Worm (Caenorhabditis elegans) whole organism, L1 larva: ENCODE results near the gene gap-2.

ENCODE experiments used
- C34B4.2 ChIP-seq: sonication (generic microtip); optimal IDR thresholded peaks from 2 replicates; lab custom pipeline; 2017; ENCODE audit warnings: mild to moderate bottlenecking, missing genetic modification characterization, missing compliant biosample characterization
- F16B12.6 ChIP-seq: fragments of 150-350 bp; optimal IDR thresholded peaks from 2 replicates; lab custom pipeline; 2014; ENCODE audit warnings: missing biosample characterization, missing genetic modification characterization
- alr-1 ChIP-seq: fragments of 200-800 bp; sonication (Bioruptor generic); optimal IDR thresholded peaks from 2 replicates; lab custom pipeline; 2018; ENCODE audit warnings: borderline replicate concordance, mild to moderate bottlenecking, missing genetic modification characterization, missing compliant biosample characterization
- blmp-1 ChIP-seq: fragments of 150-350 bp; optimal IDR thresholded peaks from 2 replicates; lab custom pipeline; 2014; ENCODE audit warnings: missing biosample characterization, missing genetic modification characterization
- ceh-8 ChIP-seq: fragments of 200-800 bp; sonication (Bioruptor generic); optimal IDR thresholded peaks from 2 replicates; lab custom pipeline; 2018; ENCODE audit warnings: mild to moderate bottlenecking, missing genetic modification characterization, moderate library complexity, missing compliant biosample characterization
- ces-1 ChIP-seq: fragments of 150-350 bp; optimal IDR thresholded peaks from 2 replicates; lab custom pipeline; 2014; ENCODE audit warnings: missing biosample characterization, missing genetic modification reagents, missing genetic modification characterization
- dpl-1 ChIP-seq, 3 experiments: fragments of 150-350 bp in 2 of 3; sonication (generic microtip) in 1 of 3; optimal IDR thresholded peaks; 2 replicates each; lab custom pipeline; 2014 to 2017; ENCODE audit warnings: missing biosample characterization in 3 of 3, missing genetic modification characterization in 3 of 3, missing genetic modification reagents in 3 of 3
- dsc-1 ChIP-seq: sonication (generic microtip); optimal IDR thresholded peaks from 2 replicates; lab custom pipeline; 2016; ENCODE audit warnings: mild to moderate bottlenecking, missing genetic modification characterization, missing compliant biosample characterization
- egl-13 ChIP-seq: sonication (generic microtip); optimal IDR thresholded peaks from 2 replicates; lab custom pipeline; 2016; ENCODE audit warnings: missing genotype, missing genetic modification reagents, missing genetic modification characterization, missing compliant biosample characterization
- elt-3 ChIP-seq, 6 experiments: fragments of 150-350 bp in 1 of 6; sonication (generic microtip); optimal IDR thresholded peaks; 2 replicates each; lab custom pipeline; 2017 to 2018; ENCODE audit warnings: missing biosample characterization in 6 of 6, missing genetic modification characterization in 6 of 6, inconsistent platforms in 1 of 6
- ets-5 ChIP-seq: fragments of 200-800 bp; sonication (Bioruptor generic); IDR thresholded peaks from 2 replicates; pipeline ENCODE4 v1.3.6; 2022; ENCODE audit warnings: missing genetic modification characterization, missing compliant biosample characterization
- fkh-10 ChIP-seq: sonication (generic microtip); optimal IDR thresholded peaks from 2 replicates; lab custom pipeline; 2017; ENCODE audit warnings: missing biosample characterization, missing genetic modification reagents, missing genetic modification characterization
- fos-1 ChIP-seq: fragments of 150-350 bp; optimal IDR thresholded peaks from 2 replicates; lab custom pipeline; 2014; ENCODE audit warnings: missing biosample characterization, missing genetic modification characterization
- grh-1 ChIP-seq: fragments of 200-800 bp; sonication (Bioruptor generic); IDR thresholded peaks from 2 replicates; pipeline ENCODE4 v1.3.6; 2022; ENCODE audit warnings: missing genetic modification reagents, missing genetic modification characterization, missing compliant biosample characterization
- irx-1 ChIP-seq: sonication (generic microtip); optimal IDR thresholded peaks from 2 replicates; lab custom pipeline; 2016; ENCODE audit warnings: missing genetic modification characterization, missing compliant biosample characterization
- lin-13 ChIP-seq: fragments of 150-350 bp; optimal IDR thresholded peaks from 2 replicates; lab custom pipeline; 2014; ENCODE audit warnings: missing biosample characterization, missing genetic modification reagents, missing genetic modification characterization
- lin-14 ChIP-seq: fragments of 200-800 bp; sonication (Bioruptor generic); optimal IDR thresholded peaks from 2 replicates; lab custom pipeline; 2018; ENCODE audit warnings: mild to moderate bottlenecking, missing genetic modification characterization, moderate library complexity, missing compliant biosample characterization
- lin-39 ChIP-seq: fragments of 150-350 bp; optimal IDR thresholded peaks from 2 replicates; lab custom pipeline; 2014; ENCODE audit warnings: missing biosample characterization, missing genetic modification reagents, missing genetic modification characterization
- lir-3 ChIP-seq: sonication (generic microtip); optimal IDR thresholded peaks from 2 replicates; lab custom pipeline; 2016; ENCODE audit warnings: mild to moderate bottlenecking, missing genetic modification characterization, moderate library complexity, missing compliant biosample characterization; ENCODE audit not compliant: poor library complexity
- mdl-1 ChIP-seq, 2 experiments: fragments of 150-350 bp; optimal IDR thresholded peaks; 2 replicates each; lab custom pipeline; 2014 to 2017; ENCODE audit warnings: missing biosample characterization in 2 of 2, missing genetic modification characterization in 2 of 2, inconsistent platforms in 1 of 2
- nhr-11 ChIP-seq: fragments of 150-350 bp; optimal IDR thresholded peaks from 2 replicates; lab custom pipeline; 2014; ENCODE audit warnings: missing biosample characterization, missing genetic modification characterization
- nhr-19 ChIP-seq: fragments of 200-800 bp; sonication (Bioruptor generic); conservative IDR thresholded peaks from 2 replicates; pipeline ENCODE4 v1.3.6; 2022; ENCODE audit warnings: missing genetic modification characterization, missing compliant biosample characterization
- nhr-71 ChIP-seq: sonication (generic microtip); optimal IDR thresholded peaks from 2 replicates; lab custom pipeline; 2016; ENCODE audit warnings: mild to moderate bottlenecking, missing genetic modification characterization, moderate library complexity, missing compliant biosample characterization
- nhr-77 ChIP-seq: fragments of 150-350 bp; optimal IDR thresholded peaks from 2 replicates; lab custom pipeline; 2014; ENCODE audit warnings: missing biosample characterization, missing genetic modification characterization
- nhr-85 ChIP-seq: sonication (generic microtip); peaks from one replicate; lab custom pipeline; 2016; ENCODE audit warnings: missing genetic modification characterization, inconsistent platforms, missing compliant biosample characterization
- pax-3 ChIP-seq: fragments of 200-800 bp; sonication (Bioruptor generic); optimal IDR thresholded peaks from 2 replicates; lab custom pipeline; 2018; ENCODE audit warnings: mild to moderate bottlenecking, missing genetic modification characterization, moderate library complexity, missing compliant biosample characterization
- skn-1 ChIP-seq: fragments of 150-350 bp; optimal IDR thresholded peaks from 2 replicates; lab custom pipeline; 2014; ENCODE audit warnings: missing biosample characterization, missing genetic modification characterization
- snu-23 ChIP-seq: sonication (generic microtip); optimal IDR thresholded peaks from 2 replicates; lab custom pipeline; 2016; ENCODE audit warnings: missing genetic modification characterization, missing compliant biosample characterization
- tbx-2 ChIP-seq: sonication (generic microtip); optimal IDR thresholded peaks from 2 replicates; lab custom pipeline; 2016; ENCODE audit warnings: missing genetic modification characterization, missing compliant biosample characterization
- tlp-1 ChIP-seq: fragments of 150-350 bp; optimal IDR thresholded peaks from 2 replicates; lab custom pipeline; 2014; ENCODE audit warnings: missing biosample characterization, missing genetic modification characterization
- unc-130 ChIP-seq: fragments of 150-350 bp; optimal IDR thresholded peaks from 2 replicates; lab custom pipeline; 2017; ENCODE audit warnings: missing biosample characterization, missing genetic modification characterization, inconsistent platforms
- unc-30 ChIP-seq: sonication (generic microtip); optimal IDR thresholded peaks from 2 replicates; lab custom pipeline; 2017; ENCODE audit warnings: missing biosample characterization, missing genetic modification characterization
- unc-86 ChIP-seq: sonication (generic microtip); optimal IDR thresholded peaks from 2 replicates; lab custom pipeline; 2016; ENCODE audit warnings: missing genetic modification characterization, missing compliant biosample characterization
- vab-15 ChIP-seq: sonication (generic microtip); optimal IDR thresholded peaks from 2 replicates; lab custom pipeline; 2017; ENCODE audit warnings: missing genotype, mild to moderate bottlenecking, missing genetic modification characterization, missing compliant biosample characterization
- xbp-1 ChIP-seq: sonication (generic microtip); optimal IDR thresholded peaks from 2 replicates; lab custom pipeline; 2016; ENCODE audit warnings: missing genetic modification characterization, missing compliant biosample characterization
- zip-4 ChIP-seq: fragments of 200-800 bp; sonication (Bioruptor generic); optimal IDR thresholded peaks from 2 replicates; lab custom pipeline; 2018; ENCODE audit warnings: mild to moderate bottlenecking, missing genetic modification characterization, moderate library complexity, missing compliant biosample characterization

gap-2 gene

ce11 chrX:9491439-9491838 lies 19.2 kb downstream of the gap-2 start:
- TF ChIP-seq lin-39: no peak
- TF ChIP-seq tbx-2 (tag; lab: Kevin White, UChicago): no peak
- TF ChIP-seq nhr-19 (GFP tag; lab: Robert Waterston, UW): no peak
- no peak for TF ChIP-seq unc-30 (tag; lab: Kevin White, UChicago)
- TF ChIP-seq snu-23 (GFP tag; lab: Kevin White, UChicago): peak; percentile 25
- TF ChIP-seq lin-13 (GFP tag; lab: Kevin White, UChicago): no peak
- TF ChIP-seq grh-1: peak; percentile 50; the same call in 1 of the 2 replicates
- TF ChIP-seq lir-3 (tag; lab: Kevin White, UChicago): no peak
- peak; percentile 43 for TF ChIP-seq blmp-1 (tag; lab: Kevin White, UChicago)
- TF ChIP-seq nhr-85 (tag; lab: Kevin White, UChicago): peak; percentile 79
- TF ChIP-seq nhr-71 (tag; lab: Kevin White, UChicago): peak; percentile 23
- TF ChIP-seq elt-3 (tag; optimal IDR thresholded peaks at IDR 0.05; lab: Kevin White, UChicago): peak in 4 of 6 experiments; percentile 13 to 57 (median 44)
- TF ChIP-seq lin-14 (GFP tag; lab: Kevin White, UChicago): peak; percentile 48

ce11 chrX:9494661-9495060 lies 22.4 kb downstream of the gap-2 start:
- no peak for TF ChIP-seq lin-14 (GFP tag; lab: Kevin White, UChicago)
- no peak for TF ChIP-seq ces-1 (GFP tag; lab: Kevin White, UChicago)
- no peak for TF ChIP-seq irx-1 (tag; lab: Kevin White, UChicago)
- TF ChIP-seq blmp-1 (tag; lab: Kevin White, UChicago): peak; percentile 29

ce11 chrX:9499355-9499754 lies 27.1 kb downstream of the gap-2 start:
- TF ChIP-seq nhr-77 (tag; lab: Kevin White, UChicago) (no peak), fos-1 (no peak), F16B12.6 (tag; lab: Kevin White, UChicago) (no peak), lin-14 (GFP tag; lab: Kevin White, UChicago) (no peak), xbp-1 (tag; lab: Kevin White, UChicago) (no peak), nhr-11 (tag; lab: Kevin White, UChicago) (no peak), unc-130 (no peak), mdl-1 (tag; optimal IDR thresholded peaks at IDR 0.05; lab: Kevin White, UChicago) (no peak), unc-30 (tag; lab: Kevin White, UChicago) (no peak), unc-86 (tag; lab: Kevin White, UChicago) (no peak)

ce11 chrX:9504221-9504620 lies 32.0 kb downstream of the gap-2 start:
- no peak for TF ChIP-seq fkh-10 (GFP tag; lab: Kevin White, UChicago)
- TF ChIP-seq alr-1 (tag; lab: Kevin White, UChicago): no peak
- no peak for TF ChIP-seq unc-30 (tag; lab: Kevin White, UChicago)
- TF ChIP-seq skn-1: no peak
- TF ChIP-seq ets-5 (GFP tag; lab: Robert Waterston, UW): no peak
- TF ChIP-seq C34B4.2 (tag; lab: Kevin White, UChicago): no peak
- no peak for TF ChIP-seq tbx-2 (tag; lab: Kevin White, UChicago)
- TF ChIP-seq lin-39: no peak
- TF ChIP-seq ceh-8: no peak
- TF ChIP-seq dsc-1: no peak
- TF ChIP-seq dpl-1 (GFP tag; optimal IDR thresholded peaks at IDR 0.05; lab: Kevin White, UChicago): no peak
- TF ChIP-seq egl-13 (tag; lab: Kevin White, UChicago): no peak
- no peak for TF ChIP-seq tlp-1
- no peak for TF ChIP-seq lir-3 (tag; lab: Kevin White, UChicago)
- no peak for TF ChIP-seq mdl-1 (tag; optimal IDR thresholded peaks at IDR 0.05; lab: Kevin White, UChicago)
- TF ChIP-seq irx-1 (tag; lab: Kevin White, UChicago): no peak
- no peak for TF ChIP-seq vab-15
- no peak for TF ChIP-seq nhr-71 (tag; lab: Kevin White, UChicago)
- no peak for TF ChIP-seq pax-3 (tag; lab: Kevin White, UChicago)
- no peak for TF ChIP-seq zip-4 (GFP tag; lab: Kevin White, UChicago)
